Worm (Caenorhabditis elegans) whole organism, young adult: ENCODE measurements around the gene W09D10.4.

Experiments
- B0019.2 ChIP-seq: fragments of 200-800 bp; sonication (Bioruptor generic); conservative IDR thresholded peaks from 2 replicates; pipeline ENCODE4 v1.3.6; 2022; ENCODE audit warnings: missing genetic modification reagents, missing genetic modification characterization, missing compliant biosample characterization
- B0336.3 ChIP-seq: fragments of 200-800 bp; sonication (Bioruptor generic); IDR thresholded peaks from 2 replicates; pipeline ENCODE4 v1.3.6; 2022; ENCODE audit warnings: missing genetic modification characterization, missing compliant biosample characterization
- C17E4.6 ChIP-seq: fragments of 200-800 bp; sonication (Bioruptor generic); IDR thresholded peaks from 2 replicates; pipeline ENCODE4 v1.3.6; 2022; ENCODE audit warnings: missing genetic modification reagents, missing genetic modification characterization, missing compliant biosample characterization
- D2030.7 ChIP-seq: fragments of 200-800 bp; sonication (Bioruptor generic); IDR thresholded peaks from 2 replicates; pipeline ENCODE4 v1.3.6; 2022; ENCODE audit warnings: missing genetic modification reagents, missing genetic modification characterization, missing compliant biosample characterization
- F10E7.11 ChIP-seq: sonication (generic microtip); optimal IDR thresholded peaks from 2 replicates; lab custom pipeline; 2017; ENCODE audit warnings: mild to moderate bottlenecking, missing genetic modification characterization, moderate library complexity, missing compliant biosample characterization
- F33H1.4 ChIP-seq: fragments of 200-800 bp; sonication (Bioruptor generic); IDR thresholded peaks from 2 replicates; pipeline ENCODE4 v1.3.6; 2022; ENCODE audit warnings: missing genetic modification reagents, missing genetic modification characterization, missing compliant biosample characterization
- F37B4.10 ChIP-seq: fragments of 200-800 bp; sonication (Bioruptor generic); IDR thresholded peaks from 2 replicates; pipeline ENCODE4 v1.3.6; 2022; ENCODE audit warnings: missing genetic modification characterization, missing compliant biosample characterization
- Y53F4B.3 ChIP-seq: fragments of 200-800 bp; sonication (Bioruptor generic); IDR thresholded peaks from 2 replicates; pipeline ENCODE4 v1.3.6; 2022; ENCODE audit warnings: missing genetic modification reagents, missing genetic modification characterization, missing compliant biosample characterization
- Y53G8AR.9 ChIP-seq: fragments of 200-800 bp; sonication (Bioruptor generic); conservative IDR thresholded peaks from 2 replicates; pipeline ENCODE4 v1.3.6; 2022; ENCODE audit warnings: missing genetic modification reagents, missing genetic modification characterization, missing compliant biosample characterization
- Y95B8A.8 ChIP-seq: fragments of 200-800 bp; sonication (Bioruptor generic); IDR thresholded peaks from 2 replicates; pipeline ENCODE4 v1.3.6; 2022; ENCODE audit warnings: missing genetic modification reagents, missing genetic modification characterization, missing compliant biosample characterization
- aptf-3 ChIP-seq: fragments of 200-800 bp; sonication (Bioruptor generic); IDR thresholded peaks from 2 replicates; pipeline ENCODE4 v1.3.6; 2022; ENCODE audit warnings: missing genetic modification characterization, missing compliant biosample characterization
- attf-5 ChIP-seq: fragments of 200-800 bp; sonication (Bioruptor generic); optimal IDR thresholded peaks from 2 replicates; lab custom pipeline; 2018; ENCODE audit warnings: mild to moderate bottlenecking, missing genetic modification characterization, missing compliant biosample characterization
- attf-6 ChIP-seq: fragments of 200-800 bp; sonication (Bioruptor generic); IDR thresholded peaks from 2 replicates; pipeline ENCODE4 v1.3.6; 2022; ENCODE audit warnings: missing genetic modification reagents, missing genetic modification characterization, missing compliant biosample characterization
- ccch-3 ChIP-seq: fragments of 200-800 bp; sonication (Bioruptor generic); optimal IDR thresholded peaks from 2 replicates; lab custom pipeline; 2018; ENCODE audit warnings: mild to moderate bottlenecking, missing genetic modification characterization, missing compliant biosample characterization
- cebp-2 ChIP-seq: fragments of 200-800 bp; sonication (Bioruptor generic); IDR thresholded peaks from 2 replicates; pipeline ENCODE4 v1.3.6; 2022; ENCODE audit warnings: missing genetic modification characterization, missing compliant biosample characterization
- ceh-100 ChIP-seq: fragments of 200-800 bp; sonication (Bioruptor generic); IDR thresholded peaks from 2 replicates; pipeline ENCODE4 v1.3.6; 2022; ENCODE audit warnings: missing genetic modification reagents, missing genetic modification characterization, missing compliant biosample characterization
- ceh-40 ChIP-seq: fragments of 200-800 bp; sonication (Bioruptor generic); IDR thresholded peaks from 2 replicates; pipeline ENCODE4 v1.3.6; 2022; ENCODE audit warnings: missing genetic modification characterization, missing compliant biosample characterization
- ceh-91 ChIP-seq: fragments of 200-800 bp; sonication (Bioruptor generic); IDR thresholded peaks from 2 replicates; pipeline ENCODE4 v1.3.6; 2022; ENCODE audit warnings: missing genetic modification reagents, missing genetic modification characterization, missing compliant biosample characterization
- dox-1 ChIP-seq: fragments of 200-800 bp; sonication (Bioruptor generic); IDR thresholded peaks from 2 replicates; pipeline ENCODE4 v1.3.6; 2022; ENCODE audit warnings: missing genetic modification reagents, missing genetic modification characterization, missing compliant biosample characterization
- dpff-1 ChIP-seq: sonication (generic microtip); optimal IDR thresholded peaks from 2 replicates; lab custom pipeline; 2017; ENCODE audit warnings: mild to moderate bottlenecking, missing genetic modification characterization, missing compliant biosample characterization
- egl-44 ChIP-seq: fragments of 200-800 bp; sonication (Bioruptor generic); IDR thresholded peaks from 2 replicates; pipeline ENCODE4 v1.3.6; 2022; ENCODE audit warnings: missing genetic modification reagents, missing genetic modification characterization, missing compliant biosample characterization
- egrh-3 ChIP-seq: fragments of 200-800 bp; sonication (Bioruptor generic); IDR thresholded peaks from 2 replicates; pipeline ENCODE4 v1.3.6; 2022; ENCODE audit warnings: missing genetic modification reagents, missing genetic modification characterization, missing compliant biosample characterization
- ekl-4 ChIP-seq: fragments of 200-800 bp; sonication (Bioruptor generic); IDR thresholded peaks from 2 replicates; pipeline ENCODE4 v1.3.6; 2022; ENCODE audit warnings: missing genetic modification reagents, missing genetic modification characterization, missing compliant biosample characterization
- him-1 ChIP-seq: sonication (generic microtip); optimal IDR thresholded peaks from 2 replicates; lab custom pipeline; 2016; ENCODE audit warnings: missing genotype, missing genetic modification reagents, missing genetic modification characterization, missing compliant biosample characterization
- hlh-26 ChIP-seq: fragments of 200-800 bp; sonication (Bioruptor generic); conservative IDR thresholded peaks from 2 replicates; pipeline ENCODE4 v1.3.6; 2022; ENCODE audit warnings: missing genetic modification reagents, missing genetic modification characterization, missing compliant biosample characterization
- hmg-1.2 ChIP-seq: fragments of 200-800 bp; sonication (Bioruptor generic); IDR thresholded peaks from 2 replicates; pipeline ENCODE4 v1.3.6; 2022; ENCODE audit warnings: missing genetic modification reagents, missing genetic modification characterization, missing compliant biosample characterization
- hrde-1 ChIP-seq: sonication (generic microtip); optimal IDR thresholded peaks from 2 replicates; lab custom pipeline; 2016; ENCODE audit warnings: missing genetic modification characterization, mild to moderate bottlenecking, missing compliant biosample characterization, moderate library complexity, missing genotype, missing genetic modification reagents, borderline replicate concordance
- lin-26 ChIP-seq: fragments of 200-800 bp; sonication (Bioruptor generic); IDR thresholded peaks from 2 replicates; pipeline ENCODE4 v1.3.6; 2022; ENCODE audit warnings: missing genetic modification reagents, missing genetic modification characterization, missing compliant biosample characterization
- lin-35 ChIP-seq, 3 experiments: fragments of 150-350 bp in 2 of 3; sonication (generic microtip) in 1 of 3; optimal IDR thresholded peaks; 2 replicates each; lab custom pipeline; 2014 to 2018; ENCODE audit warnings: missing biosample characterization in 3 of 3, missing genetic modification characterization in 3 of 3, missing genetic modification reagents in 3 of 3
- lsl-1 ChIP-seq: fragments of 200-800 bp; sonication (Bioruptor generic); optimal IDR thresholded peaks from 2 replicates; lab custom pipeline; 2018; ENCODE audit warnings: mild to moderate bottlenecking, missing genetic modification characterization, moderate library complexity, missing compliant biosample characterization
- madf-6 ChIP-seq: fragments of 200-800 bp; sonication (Bioruptor generic); IDR thresholded peaks from 2 replicates; pipeline ENCODE4 v1.3.6; 2022; ENCODE audit warnings: missing genetic modification reagents, missing genetic modification characterization, missing compliant biosample characterization
- mcd-1 ChIP-seq: fragments of 200-800 bp; sonication (Bioruptor generic); IDR thresholded peaks from 2 replicates; pipeline ENCODE4 v1.3.6; 2022; ENCODE audit warnings: missing genetic modification reagents, missing genetic modification characterization, missing compliant biosample characterization
- nhr-120 ChIP-seq: fragments of 200-800 bp; sonication (Bioruptor generic); IDR thresholded peaks from 2 replicates; pipeline ENCODE4 v1.3.6; 2022; ENCODE audit warnings: missing genetic modification characterization, missing compliant biosample characterization
- nhr-80 ChIP-seq: sonication (generic microtip); optimal IDR thresholded peaks from 2 replicates; lab custom pipeline; 2016; ENCODE audit warnings: missing genetic modification characterization, missing compliant biosample characterization
- pbrm-1 ChIP-seq: fragments of 200-800 bp; sonication (Bioruptor generic); IDR thresholded peaks from 2 replicates; pipeline ENCODE4 v1.3.6; 2022; ENCODE audit warnings: missing genetic modification reagents, missing genetic modification characterization, missing compliant biosample characterization
- rcor-1 ChIP-seq: fragments of 200-800 bp; sonication (Bioruptor generic); IDR thresholded peaks from 2 replicates; pipeline ENCODE4 v1.3.6; 2022; ENCODE audit warnings: missing genetic modification reagents, missing genetic modification characterization, missing compliant biosample characterization
- sea-2 ChIP-seq: fragments of 200-800 bp; sonication (Bioruptor generic); IDR thresholded peaks from 2 replicates; pipeline ENCODE4 v1.3.6; 2022; ENCODE audit warnings: missing genetic modification characterization, missing compliant biosample characterization
- snpc-1.1 ChIP-seq: sonication (generic microtip); optimal IDR thresholded peaks from 2 replicates; lab custom pipeline; 2017; ENCODE audit warnings: missing genetic modification characterization, mild to moderate bottlenecking, missing compliant biosample characterization, antibody characterized with exemption, moderate library complexity, missing genotype, missing genetic modification reagents; ENCODE audit not compliant: insufficient read depth
- snpc-3.4 ChIP-seq: sonication (generic microtip); optimal IDR thresholded peaks from 2 replicates; lab custom pipeline; 2017; ENCODE audit warnings: missing genetic modification characterization, mild to moderate bottlenecking, missing compliant biosample characterization, antibody characterized with exemption, moderate library complexity, missing genotype, missing genetic modification reagents
- sptf-2 ChIP-seq: fragments of 200-800 bp; sonication (Bioruptor generic); optimal IDR thresholded peaks from 2 replicates; lab custom pipeline; 2018; ENCODE audit warnings: mild to moderate bottlenecking, missing genetic modification characterization, missing compliant biosample characterization
- tbp1 ChIP-seq: fragments of 200-800 bp; sonication (Bioruptor generic); optimal IDR thresholded peaks from 2 replicates; lab custom pipeline; 2018; ENCODE audit warnings: mild to moderate bottlenecking, missing genetic modification characterization, missing compliant biosample characterization
- tlf-1 ChIP-seq: fragments of 200-800 bp; sonication (Bioruptor generic); optimal IDR thresholded peaks from 2 replicates; lab custom pipeline; 2018; ENCODE audit warnings: mild to moderate bottlenecking, missing genetic modification characterization, missing compliant biosample characterization
- unc-130 ChIP-seq: sonication (generic microtip); optimal IDR thresholded peaks from 2 replicates; lab custom pipeline; 2016; ENCODE audit warnings: missing genetic modification reagents, missing genetic modification characterization, missing compliant biosample characterization
- zfh-2 ChIP-seq: fragments of 200-800 bp; sonication (Bioruptor generic); conservative IDR thresholded peaks from 2 replicates; pipeline ENCODE4 v1.3.6; 2022; ENCODE audit warnings: missing genetic modification reagents, missing genetic modification characterization, missing compliant biosample characterization
- ztf-18 ChIP-seq: sonication (generic microtip); optimal IDR thresholded peaks from 2 replicates; lab custom pipeline; 2016; ENCODE audit warnings: missing genotype, mild to moderate bottlenecking, missing genetic modification characterization, missing compliant biosample characterization
- ztf-25 ChIP-seq: fragments of 200-800 bp; sonication (Bioruptor generic); IDR thresholded peaks from 2 replicates; pipeline ENCODE4 v1.3.6; 2022; ENCODE audit warnings: missing genetic modification reagents, missing genetic modification characterization, missing compliant biosample characterization
- ztf-6 ChIP-seq: fragments of 200-800 bp; sonication (Bioruptor generic); IDR thresholded peaks from 2 replicates; pipeline ENCODE4 v1.3.6; 2022; ENCODE audit warnings: missing genetic modification reagents, missing genetic modification characterization, missing compliant biosample characterization

W09D10.4 gene

ce11 chrIII:10733300-10733699 is 17.3 kb upstream of the W09D10.4 start (continued):
- TF ChIP-seq hlh-26 (GFP tag; lab: Robert Waterston, UW), result no peak
- TF ChIP-seq hmg-1.2, result peak; percentile 77
- peak; percentile 60 for TF ChIP-seq tbp1 (GFP tag; lab: Kevin White, UChicago)
- peak; percentile 21; the same call in 1 of the 2 replicates for TF ChIP-seq egl-44 (GFP tag; lab: Robert Waterston, UW)
- TF ChIP-seq madf-6 (GFP tag; lab: Robert Waterston, UW), result peak; percentile 79
- no peak for TF ChIP-seq zfh-2
- TF ChIP-seq F33H1.4 (GFP tag; lab: Robert Waterston, UW), result peak; percentile 53

- TF ChIP-seq ztf-25, result no peak
- TF ChIP-seq egrh-3 (GFP tag; lab: Robert Waterston, UW), result no peak
- TF ChIP-seq aptf-3 (GFP tag; lab: Robert Waterston, UW), result no peak
- TF ChIP-seq Y53G8AR.9, result no peak
- TF ChIP-seq mcd-1 (GFP tag; lab: Robert Waterston, UW), result 0 out of 2 replicates have a peak, but pooled peaks have one; percentile 13
- no peak for TF ChIP-seq attf-5 (GFP tag; lab: Kevin White, UChicago)
- TF ChIP-seq ekl-4, result 0 out of 2 replicates have a peak, but pooled peaks have one; percentile 20
- no peak for TF ChIP-seq tlf-1 (GFP tag; lab: Kevin White, UChicago)
- TF ChIP-seq rcor-1 (GFP tag; lab: Robert Waterston, UW), result no peak
- no peak for TF ChIP-seq F37B4.10
- TF ChIP-seq lin-35 (GFP tag; optimal IDR thresholded peaks at IDR 0.05; lab: Kevin White, UChicago), result no peak
- TF ChIP-seq cebp-2 (GFP tag; lab: Robert Waterston, UW), result no peak
- TF ChIP-seq him-1 (tag; lab: Kevin White, UChicago), result no peak
- TF ChIP-seq Y95B8A.8, result no peak
- TF ChIP-seq ceh-91 (GFP tag; lab: Robert Waterston, UW), result peak; percentile 33; the same call in 1 of the 2 replicates
- no peak for TF ChIP-seq ccch-3 (GFP tag; lab: Kevin White, UChicago)
- TF ChIP-seq ztf-18 (tag; lab: Kevin White, UChicago), result no peak
- no peak for TF ChIP-seq B0336.3
- TF ChIP-seq nhr-80 (tag; lab: Kevin White, UChicago), result no peak
- TF ChIP-seq madf-6 (GFP tag; lab: Robert Waterston, UW), result peak; percentile 61
- no peak for TF ChIP-seq snpc-3.4 (tag; lab: Kevin White, UChicago)
- no peak for TF ChIP-seq nhr-120 (GFP tag; lab: Robert Waterston, UW)
- peak; percentile 78 for TF ChIP-seq lsl-1 (GFP tag; lab: Kevin White, UChicago)
- no peak for TF ChIP-seq attf-6 (GFP tag; lab: Robert Waterston, UW)
- TF ChIP-seq hrde-1 (tag; lab: Kevin White, UChicago), result no peak
- TF ChIP-seq B0019.2 (GFP tag; lab: Robert Waterston, UW), result no peak
- TF ChIP-seq C17E4.6 (GFP tag; lab: Robert Waterston, UW), result no peak
- TF ChIP-seq sptf-2 (GFP tag; lab: Kevin White, UChicago), result no peak
- no peak for TF ChIP-seq pbrm-1 (GFP tag; lab: Robert Waterston, UW)
- TF ChIP-seq F33H1.4 (GFP tag; lab: Robert Waterston, UW), result peak; percentile 49
- no peak for TF ChIP-seq unc-130
- TF ChIP-seq lin-26, result no peak
- TF ChIP-seq Y53F4B.3 (GFP tag; lab: Robert Waterston, UW), result no peak
- no peak for TF ChIP-seq ztf-6 (GFP tag; lab: Robert Waterston, UW)
- TF ChIP-seq ceh-40 (GFP tag; lab: Robert Waterston, UW), result no peak
- no peak for TF ChIP-seq sea-2
- 0 out of 2 replicates have a peak, but pooled peaks have one; percentile 19 for TF ChIP-seq dox-1 (GFP tag; lab: Robert Waterston, UW)
- no peak for TF ChIP-seq dpff-1
- TF ChIP-seq F10E7.11 (tag; lab: Kevin White, UChicago), result no peak
- no peak for TF ChIP-seq snpc-1.1 (tag; lab: Kevin White, UChicago)
- TF ChIP-seq ceh-100, result no peak
- peak; percentile 34; the same call in 1 of the 2 replicates for TF ChIP-seq D2030.7
Observed at ce11 chrIII:10730510-10730909, 14.5 kb upstream of the W09D10.4 start, which contains the start of gene tat-3. TSS of gene tat-3 (minus strand) at chrIII:10730705.
